Fruit fly (Drosophila melanogaster): ENCODE measurements around the gene Sik2.

DNA sequence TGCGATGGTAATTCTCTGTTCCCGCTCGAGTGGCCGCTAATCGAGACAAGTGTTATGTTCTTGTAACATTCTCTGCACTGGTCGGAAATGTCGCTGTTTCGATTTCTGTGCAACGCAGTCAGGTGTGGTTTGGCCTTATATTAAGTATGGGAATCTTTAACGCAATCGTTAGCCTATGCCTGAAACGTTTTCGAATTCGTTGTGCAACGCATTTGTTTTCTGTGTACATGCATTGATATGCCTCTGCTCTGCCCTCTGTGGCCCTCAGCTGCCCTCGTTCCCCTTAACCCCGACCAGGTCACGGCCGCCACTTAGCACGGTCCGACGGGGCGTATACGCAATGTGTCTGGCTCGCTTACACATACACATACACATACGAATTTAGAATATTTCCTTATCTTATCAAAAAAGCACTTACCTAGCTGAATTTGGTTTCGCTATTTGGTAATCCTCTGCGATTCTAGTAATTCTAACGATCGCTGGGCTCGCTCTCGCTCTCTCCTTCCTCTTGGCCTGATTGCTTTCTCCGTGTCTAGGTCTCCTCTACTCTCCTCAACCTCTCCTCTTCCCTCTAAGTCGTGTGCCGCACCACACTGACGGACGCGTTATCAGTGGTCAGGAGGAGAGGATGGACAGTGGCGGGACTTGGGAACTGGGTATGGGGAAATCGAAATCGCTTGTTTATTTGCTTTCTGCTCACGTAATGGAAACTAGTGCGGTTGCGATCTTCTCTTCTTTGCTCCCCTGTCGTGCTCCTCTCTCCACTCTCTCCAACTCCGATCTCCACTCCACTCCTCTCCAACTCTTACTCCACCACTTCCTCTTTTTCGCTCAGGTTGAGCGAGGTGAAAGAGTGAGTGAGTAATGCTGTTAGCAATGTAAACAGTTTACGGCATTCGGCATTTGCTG is 12.7 kb downstream of the Sik2 start:
- no peak for TF ChIP-seq CTCF (optimal IDR thresholded peaks at IDR 0.05)
- TF ChIP-seq CG8478 (optimal IDR thresholded peaks at IDR 0.05): no peak

Measured in S2 (cell line).